Fruit fly (Drosophila melanogaster) whole organism, embryonic: Measurements from ENCODE around the gene tws.

Source experiments
- Abd-B ChIP-seq: fragments of 200-800 bp; sonication (Bioruptor generic); optimal IDR thresholded peaks from 2 replicates; lab custom pipeline; 2018; ENCODE audit warnings: missing biosample characterization, mild to moderate bottlenecking, missing genetic modification characterization, moderate library complexity
- Ada2b ChIP-seq: fragments of 200-800 bp; sonication (Bioruptor generic); IDR thresholded peaks from 2 replicates; pipeline ENCODE4 v1.3.6; 2022; ENCODE audit warnings: missing biosample characterization, missing genetic modification characterization
- B-H1 ChIP-seq: fragments of 200-800 bp; sonication (Bioruptor generic); IDR thresholded peaks from 3 replicates; pipeline ENCODE4 v1.3.6; 2022; ENCODE audit warnings: missing biosample characterization, missing genetic modification characterization
- Blimp-1 ChIP-seq: fragments of 200-800 bp; sonication (Bioruptor generic); optimal IDR thresholded peaks from 3 replicates; lab custom pipeline; 2018; ENCODE audit warnings: missing biosample characterization, missing genetic modification characterization, mild to moderate bottlenecking, moderate library complexity, missing genetic modification reagents
- CG1024 ChIP-seq: fragments of 200-800 bp; sonication (Bioruptor generic); IDR thresholded peaks from 2 replicates; pipeline ENCODE4 v1.3.6; 2022; ENCODE audit warnings: missing biosample characterization, missing genetic modification characterization
- CG11723 ChIP-seq: fragments of 200-800 bp; sonication (Bioruptor generic); optimal IDR thresholded peaks from 2 replicates; lab custom pipeline; 2017; ENCODE audit warnings: missing biosample characterization, mild to moderate bottlenecking, missing genetic modification characterization
- CG12071 ChIP-seq: fragments of 200-800 bp; sonication (Bioruptor generic); optimal IDR thresholded peaks from 3 replicates; lab custom pipeline; 2018; ENCODE audit warnings: missing biosample characterization, mild to moderate bottlenecking, missing genetic modification characterization
- CG12236 ChIP-seq: fragments of 200-800 bp; sonication (Bioruptor generic); optimal IDR thresholded peaks from 2 replicates; lab custom pipeline; 2016; ENCODE audit warnings: missing biosample characterization, missing genetic modification characterization
- CG12744 ChIP-seq: fragments of 200-800 bp; sonication (Bioruptor generic); optimal IDR thresholded peaks from 2 replicates; lab custom pipeline; 2016; ENCODE audit warnings: missing biosample characterization, missing genetic modification characterization
- CG14014 ChIP-seq: fragments of 200-800 bp; sonication (Bioruptor generic); IDR thresholded peaks from 2 replicates; pipeline ENCODE4 v1.3.6; 2022; ENCODE audit warnings: missing biosample characterization, missing genetic modification characterization
- CG15601 ChIP-seq: fragments of 200-800 bp; sonication (Bioruptor generic); optimal IDR thresholded peaks from 3 replicates; lab custom pipeline; 2019; ENCODE audit warnings: missing biosample characterization, mild to moderate bottlenecking, missing genetic modification characterization, moderate library complexity
- CG16863 ChIP-seq: fragments of 200-800 bp; sonication (Bioruptor generic); optimal IDR thresholded peaks from 3 replicates; lab custom pipeline; 2016; ENCODE audit warnings: missing biosample characterization, missing genetic modification characterization
- CG17359 ChIP-seq: fragments of 200-800 bp; sonication (Bioruptor generic); optimal IDR thresholded peaks from 3 replicates; lab custom pipeline; 2018; ENCODE audit warnings: missing biosample characterization, mild to moderate bottlenecking, missing genetic modification characterization, moderate library complexity
- CG18619 ChIP-seq: fragments of 200-800 bp; sonication (Bioruptor generic); optimal IDR thresholded peaks from 3 replicates; lab custom pipeline; 2017; ENCODE audit warnings: missing biosample characterization, mild to moderate bottlenecking, missing genetic modification characterization
- CG3407 ChIP-seq: fragments of 200-800 bp; sonication (Bioruptor generic); optimal IDR thresholded peaks from 2 replicates; lab custom pipeline; 2018; ENCODE audit warnings: missing biosample characterization, mild to moderate bottlenecking, missing genetic modification characterization
- CG34422 ChIP-seq: fragments of 200-800 bp; sonication (Bioruptor generic); IDR thresholded peaks from 3 replicates; pipeline ENCODE4 v1.3.6; 2022; ENCODE audit warnings: missing biosample characterization, missing genetic modification characterization
- CG4328 ChIP-seq: fragments of 200-800 bp; sonication (Bioruptor generic); optimal IDR thresholded peaks from 3 replicates; lab custom pipeline; 2017; ENCODE audit warnings: missing biosample characterization, missing genetic modification reagents, missing genetic modification characterization
- CG4617 ChIP-seq: fragments of 200-800 bp; sonication (Bioruptor generic); optimal IDR thresholded peaks from 3 replicates; lab custom pipeline; 2016; ENCODE audit warnings: missing biosample characterization, missing genetic modification characterization, borderline replicate concordance
- CG5180 ChIP-seq: fragments of 200-800 bp; sonication (Bioruptor generic); optimal IDR thresholded peaks from 3 replicates; lab custom pipeline; 2017; ENCODE audit warnings: missing biosample characterization, missing genetic modification characterization, mild to moderate bottlenecking, moderate library complexity, missing genetic modification reagents
- CG5953 ChIP-seq: fragments of 200-800 bp; sonication (Bioruptor generic); IDR thresholded peaks from 2 replicates; pipeline ENCODE4 v1.3.6; 2022; ENCODE audit warnings: missing biosample characterization, missing genetic modification characterization
- CG6813 ChIP-seq: fragments of 200-800 bp; sonication (Bioruptor generic); optimal IDR thresholded peaks from 2 replicates; lab custom pipeline; 2017; ENCODE audit warnings: missing biosample characterization, missing genetic modification characterization, mild to moderate bottlenecking, moderate library complexity, missing genetic modification reagents
- CG6854 ChIP-seq: fragments of 200-800 bp; sonication (Bioruptor generic); optimal IDR thresholded peaks from 3 replicates; lab custom pipeline; 2017; ENCODE audit warnings: missing biosample characterization, mild to moderate bottlenecking, missing genetic modification characterization
- CG7271 ChIP-seq: fragments of 200-800 bp; sonication (Bioruptor generic); optimal IDR thresholded peaks from 2 replicates; lab custom pipeline; 2018; ENCODE audit warnings: missing biosample characterization, mild to moderate bottlenecking, missing genetic modification characterization, moderate library complexity
- Dip3 ChIP-seq: fragments of 200-800 bp; sonication (Bioruptor generic); optimal IDR thresholded peaks from 3 replicates; lab custom pipeline; 2016; ENCODE audit warnings: missing biosample characterization, missing genetic modification characterization
- HLH3B ChIP-seq: fragments of 200-800 bp; sonication (Bioruptor generic); IDR thresholded peaks from 2 replicates; pipeline ENCODE4 v1.3.6; 2022; ENCODE audit warnings: missing biosample characterization, missing genetic modification characterization
- Hmr ChIP-seq: fragments of 200-800 bp; sonication (Bioruptor generic); optimal IDR thresholded peaks from 3 replicates; lab custom pipeline; 2017; ENCODE audit warnings: mild to moderate bottlenecking, missing biosample characterization, missing genetic modification reagents, missing genetic modification characterization
- Hr39 ChIP-seq: fragments of >200 bp; optimal IDR thresholded peaks from 2 replicates; lab custom pipeline; 2017
- Hsf ChIP-seq: fragments of 200-800 bp; sonication (Bioruptor generic); optimal IDR thresholded peaks from 3 replicates; lab custom pipeline; 2016; ENCODE audit warnings: missing biosample characterization, missing genetic modification characterization
- Med ChIP-seq: fragments of 200-800 bp; sonication (Bioruptor generic); peaks from one replicate; lab custom pipeline; 2016; ENCODE audit warnings: missing biosample characterization, missing genetic modification characterization, mild to moderate bottlenecking, inconsistent platforms, moderate library complexity
- NC2β ChIP-seq: fragments of 200-800 bp; sonication (Bioruptor generic); optimal IDR thresholded peaks from 2 replicates; lab custom pipeline; 2016; ENCODE audit warnings: missing biosample characterization, missing genetic modification characterization
- Oli ChIP-seq: fragments of 200-800 bp; sonication (Bioruptor generic); optimal IDR thresholded peaks from 2 replicates; lab custom pipeline; 2018; ENCODE audit warnings: missing biosample characterization, mild to moderate bottlenecking, missing genetic modification characterization, moderate library complexity
- Poxn ChIP-seq: fragments of 200-800 bp; sonication (Bioruptor generic); IDR thresholded peaks from 2 replicates; pipeline ENCODE4 v1.3.6; 2022; ENCODE audit warnings: missing biosample characterization, missing genetic modification characterization
- Six4 ChIP-seq: fragments of 200-800 bp; sonication (Bioruptor generic); optimal IDR thresholded peaks from 2 replicates; lab custom pipeline; 2016; ENCODE audit warnings: missing biosample characterization, missing genetic modification characterization
- Vsx1 ChIP-seq: fragments of 200-800 bp; sonication (Bioruptor generic); optimal IDR thresholded peaks from 2 replicates; lab custom pipeline; 2017; ENCODE audit warnings: missing biosample characterization, mild to moderate bottlenecking, missing genetic modification characterization, missing genetic modification reagents
- Xrp1 ChIP-seq: fragments of 200-800 bp; sonication (Bioruptor generic); IDR thresholded peaks from 2 replicates; pipeline ENCODE4 v1.3.6; 2022; ENCODE audit warnings: missing biosample characterization, missing genetic modification characterization
- ab ChIP-seq: fragments of 200-800 bp; sonication (Bioruptor generic); optimal IDR thresholded peaks from 2 replicates; lab custom pipeline; 2016; ENCODE audit warnings: missing biosample characterization, missing genetic modification characterization
- ap ChIP-seq: fragments of 200-800 bp; sonication (Bioruptor generic); IDR thresholded peaks from 2 replicates; pipeline ENCODE4 v1.3.6; 2022; ENCODE audit warnings: missing biosample characterization, missing genetic modification characterization
- ase ChIP-seq: fragments of 200-800 bp; sonication (Bioruptor generic); IDR thresholded peaks from 3 replicates; pipeline ENCODE4 v1.3.6; 2022; ENCODE audit warnings: missing biosample characterization, missing genetic modification characterization
- cas ChIP-seq: fragments of 200-800 bp; sonication (Bioruptor generic); IDR thresholded peaks from 2 replicates; pipeline ENCODE4 v1.3.6; 2022; ENCODE audit warnings: missing biosample characterization, missing genetic modification characterization
- chm ChIP-seq: fragments of 200-800 bp; sonication (Bioruptor generic); IDR thresholded peaks from 2 replicates; pipeline ENCODE4 v1.3.6; 2022; ENCODE audit warnings: missing biosample characterization, missing genetic modification characterization
- dpn ChIP-seq, 2 experiments: fragments of 200-800 bp; sonication (Bioruptor generic); optimal IDR thresholded peaks; 3 replicates each; lab custom pipeline; 2016; ENCODE audit warnings: missing biosample characterization in 2 of 2, missing genetic modification characterization in 2 of 2
- gsb-n ChIP-seq: fragments of 200-800 bp; sonication (Bioruptor generic); optimal IDR thresholded peaks from 3 replicates; lab custom pipeline; 2018; ENCODE audit warnings: missing biosample characterization, mild to moderate bottlenecking, missing genetic modification characterization
- hbn ChIP-seq: fragments of 200-800 bp; sonication (Bioruptor generic); IDR thresholded peaks from 2 replicates; pipeline ENCODE4 v1.3.6; 2022; ENCODE audit warnings: missing biosample characterization, missing genetic modification characterization; ENCODE audit not compliant: partially characterized antibody
- ind ChIP-seq: fragments of 200-800 bp; sonication (Bioruptor generic); optimal IDR thresholded peaks from 3 replicates; lab custom pipeline; 2016; ENCODE audit warnings: missing biosample characterization, missing genetic modification characterization
- kni ChIP-seq: fragments of 200-800 bp; sonication (Bioruptor generic); optimal IDR thresholded peaks from 3 replicates; lab custom pipeline; 2017; ENCODE audit warnings: mild to moderate bottlenecking, missing biosample characterization, missing genetic modification reagents, missing genetic modification characterization
- nom ChIP-seq: fragments of 200-800 bp; sonication (Bioruptor generic); optimal IDR thresholded peaks from 2 replicates; lab custom pipeline; 2017; ENCODE audit warnings: missing biosample characterization, missing genetic modification characterization, mild to moderate bottlenecking, moderate library complexity, missing genetic modification reagents
- ro ChIP-seq: fragments of 200-800 bp; sonication (Bioruptor generic); IDR thresholded peaks from 2 replicates; pipeline ENCODE4 v1.3.6; 2022; ENCODE audit warnings: missing biosample characterization, missing genetic modification characterization
- scrt ChIP-seq: fragments of 200-800 bp; sonication (Bioruptor generic); optimal IDR thresholded peaks from 2 replicates; lab custom pipeline; 2018; ENCODE audit warnings: missing biosample characterization, mild to moderate bottlenecking, missing genetic modification characterization, moderate library complexity
- sens ChIP-seq: fragments of 200-800 bp; sonication (Bioruptor generic); peaks from one replicate; lab custom pipeline; 2016; ENCODE audit warnings: missing biosample characterization, missing genetic modification characterization
- slou ChIP-seq: fragments of 200-800 bp; sonication (Bioruptor generic); optimal IDR thresholded peaks from 3 replicates; lab custom pipeline; 2016; ENCODE audit warnings: missing biosample characterization, missing genetic modification characterization
- twi ChIP-seq: fragments of 200-800 bp; optimal IDR thresholded peaks from 2 replicates; lab custom pipeline; 2019; ENCODE audit warnings: missing biosample characterization, mild to moderate bottlenecking, missing genetic modification characterization, moderate library complexity
- tx ChIP-seq: fragments of 200-800 bp; sonication (Bioruptor generic); optimal IDR thresholded peaks from 2 replicates; lab custom pipeline; 2016; ENCODE audit warnings: missing biosample characterization, missing genetic modification characterization

The tws gene

DNA sequence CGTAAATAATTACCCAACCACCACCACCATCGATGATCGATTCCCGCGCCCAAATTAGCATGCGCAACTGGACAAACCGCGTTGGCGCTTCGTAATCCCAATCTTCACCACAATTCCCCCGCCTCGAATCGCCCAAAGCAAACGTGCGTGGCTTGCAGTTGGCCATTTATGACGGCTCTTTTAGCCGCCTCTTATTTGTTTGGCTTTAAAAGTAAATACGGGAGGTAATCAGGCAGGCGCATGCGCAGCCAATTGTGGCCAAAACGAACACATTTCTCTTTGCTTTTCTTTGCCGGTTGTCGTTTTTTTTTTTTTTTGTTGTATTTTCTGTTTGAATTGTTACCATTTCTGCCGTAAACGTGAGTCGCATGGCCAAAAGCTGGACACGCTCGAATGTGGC lies 11.0 kb upstream of the tws start (continued):
- TF ChIP-seq cas (GFP tag; lab: Robert Waterston, UW): no peak
- TF ChIP-seq sens (GFP tag; lab: Kevin White, UChicago): peak; percentile 31
- no peak for TF ChIP-seq Abd-B (GFP tag; lab: Kevin White, UChicago)
- peak; percentile 14; the same call in 1 of the 2 replicates for TF ChIP-seq CG1024
- no peak for TF ChIP-seq Dip3
- no peak for TF ChIP-seq CG18619 (GFP tag; lab: Kevin White, UChicago)
- 0 out of 3 replicates have a peak, but pooled peaks have one; percentile 10 for TF ChIP-seq ase (GFP tag; lab: Robert Waterston, UW)
- TF ChIP-seq Hr39 (lab: Kevin White, UChicago): no peak
- 0 out of 2 replicates have a peak, but pooled peaks have one; percentile 53 for TF ChIP-seq CG5953 (GFP tag; lab: Robert Waterston, UW)
- no peak for TF ChIP-seq CG6813 (GFP tag; lab: Kevin White, UChicago)
- no peak for TF ChIP-seq dpn (GFP tag; optimal IDR thresholded peaks at IDR 0.05; lab: Kevin White, UChicago)
- TF ChIP-seq CG4617 (GFP tag; lab: Kevin White, UChicago): no peak
- TF ChIP-seq CG12744: no peak
- no peak for TF ChIP-seq Poxn (GFP tag; lab: Robert Waterston, UW)
- TF ChIP-seq CG17359: peak; percentile 44
- no peak for TF ChIP-seq Hsf
- peak; percentile 35 for TF ChIP-seq Blimp-1 (GFP tag; lab: Kevin White, UChicago)
- peak; percentile 20 for TF ChIP-seq CG5180 (GFP tag; lab: Kevin White, UChicago)
- TF ChIP-seq chm: no peak
- TF ChIP-seq Xrp1: peak; percentile 49
- no peak for TF ChIP-seq CG4328 (GFP tag; lab: Kevin White, UChicago)
- TF ChIP-seq CG34422 (GFP tag; lab: Robert Waterston, UW): no peak
- peak; percentile 1 for TF ChIP-seq CG12236 (GFP tag; lab: Kevin White, UChicago)
- TF ChIP-seq Ada2b (GFP tag; lab: Robert Waterston, UW): no peak
- TF ChIP-seq hbn: no peak
- TF ChIP-seq Vsx1 (GFP tag; lab: Kevin White, UChicago): peak; percentile 44
- TF ChIP-seq gsb-n (tag; lab: Kevin White, UChicago): no peak
- no peak for TF ChIP-seq ro (GFP tag; lab: Robert Waterston, UW)
- TF ChIP-seq kni (GFP tag; lab: Kevin White, UChicago): peak; percentile 95
- peak; percentile 6 for TF ChIP-seq CG12071 (GFP tag; lab: Kevin White, UChicago)
- TF ChIP-seq CG16863 (GFP tag; lab: Kevin White, UChicago): no peak
- TF ChIP-seq slou (GFP tag; lab: Kevin White, UChicago): no peak
- no peak for TF ChIP-seq CG6854 (GFP tag; lab: Kevin White, UChicago)
- TF ChIP-seq scrt (GFP tag; lab: Kevin White, UChicago): no peak
- TF ChIP-seq tx (GFP tag; lab: Kevin White, UChicago): no peak
- TF ChIP-seq twi (tag; lab: Kevin White, UChicago): no peak
- TF ChIP-seq Hmr (GFP tag; lab: Kevin White, UChicago): no peak
- no peak for TF ChIP-seq CG15601
- no peak for TF ChIP-seq nom
- no peak for TF ChIP-seq ab (GFP tag; lab: Kevin White, UChicago)
- TF ChIP-seq HLH3B (GFP tag; lab: Robert Waterston, UW): peak; percentile 18; the same call in 1 of the 2 replicates
- no peak for TF ChIP-seq CG7271 (tag; lab: Kevin White, UChicago)
- no peak; the same call in 1 of the 2 replicates for TF ChIP-seq CG14014 (GFP tag; lab: Robert Waterston, UW)
- peak; percentile 14 for TF ChIP-seq CG11723 (GFP tag; lab: Kevin White, UChicago)
- no peak for TF ChIP-seq ind
- TF ChIP-seq Six4: no peak
- TF ChIP-seq B-H1: no peak
- TF ChIP-seq ap (GFP tag; lab: Robert Waterston, UW): peak; percentile 13; the same call in 1 of the 2 replicates
- TF ChIP-seq NC2β (GFP tag; lab: Kevin White, UChicago): no peak
- TF ChIP-seq Med (GFP tag; lab: Kevin White, UChicago): peak; percentile 43
- no peak for TF ChIP-seq Oli (tag; lab: Kevin White, UChicago)
- peak; percentile 20 for TF ChIP-seq CG3407
